Worm (Caenorhabditis elegans) whole organism, early embryonic: ENCODE data around the gene F29B9.5.

Experiments
- F13C5.2 ChIP-seq: sonication (generic microtip); optimal IDR thresholded peaks from 2 replicates; lab custom pipeline; 2017; ENCODE audit warnings: mild to moderate bottlenecking, missing genetic modification characterization, inconsistent platforms, missing compliant biosample characterization
- ama-1 ChIP-seq: fragments of 150-350 bp; optimal IDR thresholded peaks from 2 replicates; lab custom pipeline; 2014
- ceh-13 ChIP-seq: fragments of 200-800 bp; sonication (Bioruptor generic); optimal IDR thresholded peaks from 2 replicates; lab custom pipeline; 2018; ENCODE audit warnings: mild to moderate bottlenecking, missing genetic modification characterization, missing compliant biosample characterization
- flt-1 ChIP-seq: fragments of 200-800 bp; sonication (Bioruptor generic); IDR thresholded peaks from 2 replicates; pipeline ENCODE4 v1.3.6; 2022; ENCODE audit warnings: missing genetic modification characterization, missing compliant biosample characterization
- hmg-4 ChIP-seq: fragments of 200-800 bp; sonication (Bioruptor generic); optimal IDR thresholded peaks from 2 replicates; lab custom pipeline; 2018; ENCODE audit warnings: mild to moderate bottlenecking, missing genetic modification characterization, missing compliant biosample characterization
- sea-1 ChIP-seq: fragments of 200-800 bp; sonication (Bioruptor generic); conservative IDR thresholded peaks from 2 replicates; pipeline ENCODE4 v1.3.6; 2022; ENCODE audit warnings: missing genetic modification characterization, missing compliant biosample characterization
- tbx-37 ChIP-seq: fragments of 200-800 bp; sonication (Bioruptor generic); conservative IDR thresholded peaks from 2 replicates; pipeline ENCODE4 v1.3.6; 2022; ENCODE audit warnings: missing genetic modification reagents, missing genetic modification characterization, missing compliant biosample characterization

- TF ChIP-seq hmg-4 (GFP tag; lab: Kevin White, UChicago) (no peak), sea-1 (GFP tag; lab: Robert Waterston, UW) (no peak), tbx-37 (no peak), ama-1 (lab: Kevin White, UChicago) (no peak), flt-1 (GFP tag; lab: Robert Waterston, UW) (no peak), F13C5.2 (tag; lab: Kevin White, UChicago) (no peak), ceh-13 (GFP tag; lab: Kevin White, UChicago) (no peak)
Observed at ce11 chrIV:4692463-4692862, 40.2 kb downstream of the F29B9.5 start, which contains the start of gene spe-51.
